Fruit fly (Drosophila melanogaster) whole organism, prepupa: ENCODE results near the gene CG18262.

ENCODE experiments used
- CG10669 ChIP-seq: fragments of 200-800 bp; sonication (Bioruptor generic); optimal IDR thresholded peaks from 3 replicates; lab custom pipeline; 2018; ENCODE audit warnings: missing biosample characterization, mild to moderate bottlenecking, missing genetic modification characterization, moderate library complexity
- CG15336 ChIP-seq: fragments of 200-800 bp; sonication (Bioruptor generic); IDR thresholded peaks from 2 replicates; pipeline ENCODE4 v1.3.6; 2022; ENCODE audit warnings: missing biosample characterization, missing genetic modification characterization
- CG1621 ChIP-seq: fragments of 200-800 bp; sonication (Bioruptor generic); optimal IDR thresholded peaks from 3 replicates; lab custom pipeline; 2018; ENCODE audit warnings: missing biosample characterization, mild to moderate bottlenecking, missing genetic modification characterization
- CG16779 ChIP-seq: fragments of 200-800 bp; sonication (Bioruptor generic); optimal IDR thresholded peaks from 3 replicates; lab custom pipeline; 2017; ENCODE audit warnings: missing biosample characterization, mild to moderate bottlenecking, missing genetic modification characterization
- CG32006 ChIP-seq: fragments of 200-800 bp; sonication (Bioruptor generic); optimal IDR thresholded peaks from 3 replicates; lab custom pipeline; 2017; ENCODE audit warnings: missing biosample characterization, mild to moderate bottlenecking, missing genetic modification characterization
- CG34406 ChIP-seq: fragments of 200-800 bp; sonication (Bioruptor generic); optimal IDR thresholded peaks from 3 replicates; lab custom pipeline; 2016; ENCODE audit warnings: missing biosample characterization, missing genetic modification characterization
- CG3919 ChIP-seq: fragments of 200-800 bp; sonication (Bioruptor generic); optimal IDR thresholded peaks from 3 replicates; lab custom pipeline; 2016; ENCODE audit warnings: missing biosample characterization, missing genetic modification characterization
- CG6163 ChIP-seq: fragments of 200-800 bp; sonication (Bioruptor generic); IDR thresholded peaks from 3 replicates; pipeline ENCODE4 v1.3.6; 2022; ENCODE audit warnings: missing biosample characterization, missing genetic modification characterization
- CG6276 ChIP-seq: fragments of 200-800 bp; sonication (Bioruptor generic); optimal IDR thresholded peaks from 2 replicates; lab custom pipeline; 2017; ENCODE audit warnings: missing biosample characterization, mild to moderate bottlenecking, missing genetic modification characterization
- CG6808 ChIP-seq: fragments of 200-800 bp; sonication (Bioruptor generic); optimal IDR thresholded peaks from 3 replicates; lab custom pipeline; 2017; ENCODE audit warnings: missing biosample characterization, missing genetic modification characterization, mild to moderate bottlenecking, moderate library complexity, missing genetic modification reagents
- CG6854 ChIP-seq: fragments of 200-800 bp; sonication (Bioruptor generic); optimal IDR thresholded peaks from 2 replicates; lab custom pipeline; 2017; ENCODE audit warnings: missing biosample characterization, mild to moderate bottlenecking, missing genetic modification characterization
- CG8119 ChIP-seq: fragments of 200-800 bp; sonication (Bioruptor generic); IDR thresholded peaks from 3 replicates; pipeline ENCODE4 v1.3.6; 2022; ENCODE audit warnings: missing biosample characterization, missing genetic modification characterization
- CG8319 ChIP-seq: fragments of 200-800 bp; sonication (Bioruptor generic); optimal IDR thresholded peaks from 3 replicates; lab custom pipeline; 2016; ENCODE audit warnings: missing biosample characterization, missing genetic modification characterization
- CG8632 ChIP-seq: fragments of 200-800 bp; sonication (Bioruptor generic); optimal IDR thresholded peaks from 3 replicates; lab custom pipeline; 2016; ENCODE audit warnings: missing biosample characterization, missing genetic modification characterization
- CG9139 ChIP-seq: fragments of 200-800 bp; sonication (Bioruptor generic); optimal IDR thresholded peaks from 3 replicates; lab custom pipeline; 2017; ENCODE audit warnings: missing biosample characterization, mild to moderate bottlenecking, missing genetic modification characterization
- Eip75B ChIP-seq: fragments of 200-800 bp; sonication (Bioruptor generic); optimal IDR thresholded peaks from 3 replicates; lab custom pipeline; 2016; ENCODE audit warnings: missing biosample characterization, missing genetic modification characterization
- Eip78C ChIP-seq: fragments of 200-800 bp; sonication (Bioruptor generic); peaks from one replicate; lab custom pipeline; 2016; ENCODE audit warnings: missing biosample characterization, missing genetic modification characterization
- Eip93F ChIP-seq: fragments of 200-800 bp; sonication (Bioruptor generic); optimal IDR thresholded peaks from 2 replicates; lab custom pipeline; 2016; ENCODE audit warnings: missing biosample characterization, mild to moderate bottlenecking, missing genetic modification characterization
- Ets21C ChIP-seq: fragments of 200-800 bp; sonication (Bioruptor generic); optimal IDR thresholded peaks from 3 replicates; lab custom pipeline; 2016; ENCODE audit warnings: missing biosample characterization, missing genetic modification characterization
- Ets96B ChIP-seq: fragments of 200-800 bp; optimal IDR thresholded peaks from 2 replicates; lab custom pipeline; 2019; ENCODE audit warnings: missing biosample characterization, mild to moderate bottlenecking, missing genetic modification characterization, moderate library complexity
- Hr39 ChIP-seq: fragments of 200-800 bp; sonication (Bioruptor generic); optimal IDR thresholded peaks from 2 replicates; lab custom pipeline; 2016; ENCODE audit warnings: missing biosample characterization, missing genetic modification characterization
- Lpt ChIP-seq: fragments of 200-800 bp; sonication (Bioruptor generic); optimal IDR thresholded peaks from 3 replicates; lab custom pipeline; 2016; ENCODE audit warnings: missing biosample characterization, missing genetic modification characterization
- Met ChIP-seq: fragments of 200-800 bp; sonication (Bioruptor generic); optimal IDR thresholded peaks from 3 replicates; lab custom pipeline; 2016; ENCODE audit warnings: missing biosample characterization, missing genetic modification characterization
- Sox102F ChIP-seq: fragments of 200-800 bp; sonication (Bioruptor generic); optimal IDR thresholded peaks from 2 replicates; lab custom pipeline; 2016; ENCODE audit warnings: missing biosample characterization, mild to moderate bottlenecking, missing genetic modification characterization
- Sox14 ChIP-seq: fragments of 200-800 bp; sonication (Bioruptor generic); optimal IDR thresholded peaks from 3 replicates; lab custom pipeline; 2016; ENCODE audit warnings: missing biosample characterization, missing genetic modification characterization
- acj6 ChIP-seq: fragments of 200-800 bp; sonication (Bioruptor generic); optimal IDR thresholded peaks from 3 replicates; lab custom pipeline; 2016; ENCODE audit warnings: missing biosample characterization, missing genetic modification characterization
- cyc ChIP-seq: fragments of 200-800 bp; sonication (Bioruptor generic); optimal IDR thresholded peaks from 3 replicates; lab custom pipeline; 2016; ENCODE audit warnings: missing biosample characterization, missing genetic modification characterization
- dac ChIP-seq: fragments of 200-800 bp; sonication (Bioruptor generic); optimal IDR thresholded peaks from 2 replicates; lab custom pipeline; 2017; ENCODE audit warnings: missing biosample characterization, mild to moderate bottlenecking, missing genetic modification characterization
- dsx ChIP-seq: fragments of 200-800 bp; optimal IDR thresholded peaks from 3 replicates; lab custom pipeline; 2019; ENCODE audit warnings: missing biosample characterization, mild to moderate bottlenecking, missing genetic modification characterization, moderate library complexity; ENCODE audit not compliant: poor library complexity, severe bottlenecking
- eg ChIP-seq: fragments of 200-800 bp; sonication (Bioruptor generic); IDR thresholded peaks from 3 replicates; pipeline ENCODE4 v1.3.6; 2022; ENCODE audit warnings: missing biosample characterization, missing genetic modification characterization
- esn ChIP-seq: fragments of 200-800 bp; sonication (Bioruptor generic); optimal IDR thresholded peaks from 2 replicates; lab custom pipeline; 2016; ENCODE audit warnings: missing biosample characterization, mild to moderate bottlenecking, missing genetic modification characterization, moderate library complexity
- fkh ChIP-seq: fragments of 200-800 bp; sonication (Bioruptor generic); optimal IDR thresholded peaks from 3 replicates; lab custom pipeline; 2017; ENCODE audit warnings: missing biosample characterization, mild to moderate bottlenecking, missing genetic modification characterization, moderate library complexity
- lz ChIP-seq: fragments of 200-800 bp; sonication (Bioruptor generic); optimal IDR thresholded peaks from 3 replicates; lab custom pipeline; 2016; ENCODE audit warnings: missing biosample characterization, missing genetic modification characterization
- spab ChIP-seq: fragments of 200-800 bp; sonication (Bioruptor generic); optimal IDR thresholded peaks from 2 replicates; lab custom pipeline; 2017; ENCODE audit warnings: missing biosample characterization, mild to moderate bottlenecking, missing genetic modification characterization, missing genetic modification reagents
- ss ChIP-seq, 2 experiments: fragments of 200-800 bp; sonication (Bioruptor generic); optimal IDR thresholded peaks; 2 replicates in 1 of 2; 3 replicates in 1 of 2; lab custom pipeline; 2017 to 2018; ENCODE audit warnings: mild to moderate bottlenecking in 2 of 2, missing biosample characterization in 2 of 2, missing genetic modification characterization in 2 of 2, moderate library complexity in 1 of 2
- svp ChIP-seq: fragments of 200-800 bp; sonication (Bioruptor generic); peaks from one replicate; lab custom pipeline; 2016; ENCODE audit warnings: missing biosample characterization, missing genetic modification characterization
- topi ChIP-seq: fragments of 200-800 bp; sonication (Bioruptor generic); optimal IDR thresholded peaks from 3 replicates; lab custom pipeline; 2016; ENCODE audit warnings: missing biosample characterization, missing genetic modification characterization

Gene CG18262

DNA sequence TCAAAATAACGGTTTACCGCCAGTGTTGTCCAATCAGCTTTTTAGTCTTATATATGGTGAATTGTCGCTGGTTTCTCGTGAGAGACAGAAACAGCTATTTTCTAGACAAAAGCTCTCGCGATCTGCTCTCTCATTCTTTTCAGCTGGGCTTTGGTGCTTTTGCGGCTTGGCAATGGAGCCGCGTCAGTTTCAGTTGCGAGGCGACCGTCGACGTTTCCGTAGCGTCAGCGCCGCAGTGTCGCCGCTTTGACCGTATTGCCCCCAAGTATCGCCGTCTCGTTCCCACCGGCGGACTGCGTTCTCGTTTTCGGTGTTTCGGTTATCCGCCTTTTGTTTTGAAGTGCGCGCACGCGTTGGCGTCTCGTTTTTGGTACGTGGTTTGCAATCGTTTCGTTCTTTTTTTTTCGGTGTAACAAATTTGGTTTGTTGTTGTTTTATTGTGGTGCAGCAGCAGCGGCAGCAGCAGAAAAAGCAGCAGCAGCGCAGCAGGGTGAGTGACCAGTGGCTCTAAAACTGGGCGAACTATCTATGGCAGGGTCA is 40.3 kb downstream of the CG18262 start:
- TF ChIP-seq lz (GFP tag; lab: Kevin White, UChicago) = peak; percentile 11
- TF ChIP-seq fkh = peak; percentile 22
- peak; percentile 71 for TF ChIP-seq Eip78C (GFP tag; lab: Kevin White, UChicago)
- TF ChIP-seq Ets21C (GFP tag; lab: Kevin White, UChicago) = peak; percentile 1
- peak; percentile 48 for TF ChIP-seq CG6854
- TF ChIP-seq Sox102F = peak; percentile 47
- peak; percentile 22 for TF ChIP-seq cyc (GFP tag; lab: Kevin White, UChicago)
- TF ChIP-seq eg (GFP tag; lab: Robert Waterston, UW) = peak; percentile 61; the same call in 1 of the 3 replicates
- peak; percentile 62 for TF ChIP-seq CG10669
- no peak for TF ChIP-seq Eip93F
- TF ChIP-seq spab (GFP tag; lab: Kevin White, UChicago) = no peak
- TF ChIP-seq CG8119 (GFP tag; lab: Robert Waterston, UW) = no peak
- no peak for TF ChIP-seq Eip75B (GFP tag; lab: Kevin White, UChicago)
- no peak for TF ChIP-seq dac (GFP tag; lab: Kevin White, UChicago)
- TF ChIP-seq topi (GFP tag; lab: Kevin White, UChicago) = peak; percentile 19
- no peak for TF ChIP-seq CG6808 (GFP tag; lab: Kevin White, UChicago)
- peak; percentile 87 for TF ChIP-seq CG1621 (tag; lab: Kevin White, UChicago)
- peak; percentile 67 for TF ChIP-seq CG6163 (GFP tag; lab: Robert Waterston, UW)
- peak; percentile 32 for TF ChIP-seq Lpt (GFP tag; lab: Kevin White, UChicago)
- no peak for TF ChIP-seq acj6 (GFP tag; lab: Kevin White, UChicago)
- peak; percentile 98 for TF ChIP-seq svp (GFP tag; lab: Kevin White, UChicago)
- no peak for TF ChIP-seq Hr39
- peak; percentile 39 for TF ChIP-seq Met (GFP tag; lab: Kevin White, UChicago)
- TF ChIP-seq CG3919 (GFP tag; lab: Kevin White, UChicago) = peak; percentile 37
- TF ChIP-seq dsx (GFP tag; lab: Kevin White, UChicago) = no peak
- TF ChIP-seq ss (GFP tag; optimal IDR thresholded peaks at IDR 0.05; lab: Kevin White, UChicago) = peak; percentile 13 to 39
- TF ChIP-seq Ets96B (tag; lab: Kevin White, UChicago) = no peak
- TF ChIP-seq CG32006 (GFP tag; lab: Kevin White, UChicago) = no peak
- TF ChIP-seq esn (GFP tag; lab: Kevin White, UChicago) = peak; percentile 46
- TF ChIP-seq CG34406 (GFP tag; lab: Kevin White, UChicago) = peak; percentile 8
- peak; percentile 7; the same call in 1 of the 2 replicates for TF ChIP-seq CG15336
- TF ChIP-seq Sox14 = peak; percentile 30
- peak; percentile 53 for TF ChIP-seq CG9139 (GFP tag; lab: Kevin White, UChicago)

DNA sequence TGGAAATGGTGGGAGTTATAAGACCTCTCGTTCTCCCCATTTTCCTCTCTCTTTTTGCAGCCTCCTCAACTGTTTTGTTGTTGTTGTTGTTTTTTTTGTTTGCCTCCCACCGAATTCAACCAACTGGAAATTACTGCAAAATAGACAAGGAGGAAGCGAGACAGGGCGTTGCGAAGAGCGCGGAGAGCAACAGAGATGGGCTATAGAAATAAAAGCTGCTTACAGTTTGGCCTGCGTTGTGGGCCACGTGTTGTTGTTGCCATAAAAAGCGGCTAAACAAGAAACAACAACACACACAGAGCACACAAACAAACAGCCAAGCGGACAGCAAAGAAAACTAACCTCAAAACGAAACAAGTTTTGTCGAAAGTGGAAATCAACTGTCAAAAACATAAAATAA is 41.8 kb downstream of the CG18262 start:
- TF ChIP-seq CG15336 (0 out of 2 replicates have a peak, but pooled peaks have one; percentile 29), Eip78C (GFP tag; lab: Kevin White, UChicago) (peak; percentile 15), fkh (peak; percentile 4), Met (GFP tag; lab: Kevin White, UChicago) (no peak), eg (GFP tag; lab: Robert Waterston, UW) (no peak), CG6808 (GFP tag; lab: Kevin White, UChicago) (peak; percentile 17)

DNA sequence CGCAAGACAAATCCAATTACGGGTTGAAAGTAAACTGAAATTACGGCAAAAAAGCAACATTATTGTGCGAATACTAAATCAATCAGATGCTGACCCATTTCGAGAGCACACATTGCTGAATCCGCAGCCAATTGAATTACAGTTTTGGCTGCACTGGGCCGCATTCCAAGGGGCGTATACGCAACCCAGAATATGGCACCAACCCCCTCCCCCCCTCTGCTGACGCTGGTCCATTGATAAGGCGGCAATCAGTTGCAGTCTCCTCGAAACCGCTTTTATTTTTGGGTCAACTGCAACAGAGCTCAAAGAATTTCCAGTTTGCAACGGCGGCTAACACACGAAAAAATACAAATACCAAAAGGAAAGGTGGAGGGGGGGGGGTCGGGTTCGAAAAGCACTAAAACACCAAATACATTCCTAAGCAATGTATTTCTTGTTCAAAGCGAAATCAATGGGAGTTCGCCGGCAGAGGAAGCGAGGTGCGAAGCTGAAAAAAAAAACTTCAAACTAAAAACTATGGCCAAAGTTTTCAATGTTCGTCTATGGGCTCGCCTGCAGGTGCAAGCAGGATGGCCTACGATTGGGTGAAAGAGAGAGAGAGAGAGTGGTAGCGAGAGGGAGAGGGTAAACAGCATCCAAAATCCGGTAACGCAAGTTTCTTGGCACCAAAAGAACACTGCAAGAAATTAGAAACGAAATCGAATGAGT is 42.9 kb downstream of the CG18262 start:
- TF ChIP-seq CG8632 (GFP tag; lab: Kevin White, UChicago) = no peak
- TF ChIP-seq CG6854 = peak; percentile 36
- TF ChIP-seq CG6276 (GFP tag; lab: Kevin White, UChicago) = no peak
- no peak for TF ChIP-seq CG6163 (GFP tag; lab: Robert Waterston, UW)
- TF ChIP-seq CG8319 (GFP tag; lab: Kevin White, UChicago) = no peak
- no peak for TF ChIP-seq Sox14
- TF ChIP-seq CG16779 (tag; lab: Kevin White, UChicago) = no peak
- TF ChIP-seq acj6 (GFP tag; lab: Kevin White, UChicago) = no peak
